Worm (Caenorhabditis elegans) whole organism, young adult: ENCODE results near the gene hecw-1.

Experiments
- B0019.2 ChIP-seq: fragments of 200-800 bp; sonication (Bioruptor generic); conservative IDR thresholded peaks from 2 replicates; pipeline ENCODE4 v1.3.6; 2022; ENCODE audit warnings: missing genetic modification reagents, missing genetic modification characterization, missing compliant biosample characterization
- B0336.3 ChIP-seq: fragments of 200-800 bp; sonication (Bioruptor generic); IDR thresholded peaks from 2 replicates; pipeline ENCODE4 v1.3.6; 2022; ENCODE audit warnings: missing genetic modification characterization, missing compliant biosample characterization
- C06A6.2 ChIP-seq: fragments of 200-800 bp; sonication (Bioruptor generic); conservative IDR thresholded peaks from 2 replicates; pipeline ENCODE4 v1.3.6; 2022; ENCODE audit warnings: missing genetic modification characterization, missing compliant biosample characterization
- F10E7.11 ChIP-seq: sonication (generic microtip); optimal IDR thresholded peaks from 2 replicates; lab custom pipeline; 2017; ENCODE audit warnings: mild to moderate bottlenecking, missing genetic modification characterization, moderate library complexity, missing compliant biosample characterization
- F22D6.2 ChIP-seq: sonication (generic microtip); optimal IDR thresholded peaks from 2 replicates; lab custom pipeline; 2016; ENCODE audit warnings: mild to moderate bottlenecking, missing genetic modification characterization, missing compliant biosample characterization
- F33H1.4 ChIP-seq: fragments of 200-800 bp; sonication (Bioruptor generic); IDR thresholded peaks from 2 replicates; pipeline ENCODE4 v1.3.6; 2022; ENCODE audit warnings: missing genetic modification reagents, missing genetic modification characterization, missing compliant biosample characterization
- Y53G8AR.9 ChIP-seq: fragments of 200-800 bp; sonication (Bioruptor generic); conservative IDR thresholded peaks from 2 replicates; pipeline ENCODE4 v1.3.6; 2022; ENCODE audit warnings: missing genetic modification reagents, missing genetic modification characterization, missing compliant biosample characterization
- Y79H2A.3 ChIP-seq: fragments of 200-800 bp; sonication (Bioruptor generic); conservative IDR thresholded peaks from 2 replicates; pipeline ENCODE4 v1.3.6; 2022; ENCODE audit warnings: missing genetic modification reagents, missing genetic modification characterization, missing compliant biosample characterization
- aptf-2 ChIP-seq: fragments of 200-800 bp; sonication (Bioruptor generic); conservative IDR thresholded peaks from 2 replicates; pipeline ENCODE4 v1.3.6; 2022; ENCODE audit warnings: missing genetic modification reagents, missing genetic modification characterization, missing compliant biosample characterization
- aptf-3 ChIP-seq: fragments of 200-800 bp; sonication (Bioruptor generic); IDR thresholded peaks from 2 replicates; pipeline ENCODE4 v1.3.6; 2022; ENCODE audit warnings: missing genetic modification characterization, missing compliant biosample characterization
- atf-7 ChIP-seq: sonication (generic microtip); optimal IDR thresholded peaks from 2 replicates; lab custom pipeline; 2017; ENCODE audit warnings: mild to moderate bottlenecking, missing genetic modification characterization, missing compliant biosample characterization
- ceh-100 ChIP-seq: fragments of 200-800 bp; sonication (Bioruptor generic); IDR thresholded peaks from 2 replicates; pipeline ENCODE4 v1.3.6; 2022; ENCODE audit warnings: missing genetic modification reagents, missing genetic modification characterization, missing compliant biosample characterization
- ceh-58 ChIP-seq: fragments of 200-800 bp; sonication (Bioruptor generic); IDR thresholded peaks from 2 replicates; pipeline ENCODE4 v1.3.6; 2022; ENCODE audit warnings: missing genetic modification characterization, missing compliant biosample characterization
- ceh-91 ChIP-seq: fragments of 200-800 bp; sonication (Bioruptor generic); IDR thresholded peaks from 2 replicates; pipeline ENCODE4 v1.3.6; 2022; ENCODE audit warnings: missing genetic modification reagents, missing genetic modification characterization, missing compliant biosample characterization
- dox-1 ChIP-seq: fragments of 200-800 bp; sonication (Bioruptor generic); IDR thresholded peaks from 2 replicates; pipeline ENCODE4 v1.3.6; 2022; ENCODE audit warnings: missing genetic modification reagents, missing genetic modification characterization, missing compliant biosample characterization
- efl-1 ChIP-seq: fragments of 150-350 bp; optimal IDR thresholded peaks from 2 replicates; lab custom pipeline; 2014; ENCODE audit warnings: missing biosample characterization, missing genetic modification reagents, missing genetic modification characterization
- egl-18 ChIP-seq: fragments of 200-800 bp; sonication (Bioruptor generic); IDR thresholded peaks from 2 replicates; pipeline ENCODE4 v1.3.6; 2022; ENCODE audit warnings: missing genetic modification reagents, missing genetic modification characterization, missing compliant biosample characterization
- egrh-3 ChIP-seq: fragments of 200-800 bp; sonication (Bioruptor generic); IDR thresholded peaks from 2 replicates; pipeline ENCODE4 v1.3.6; 2022; ENCODE audit warnings: missing genetic modification reagents, missing genetic modification characterization, missing compliant biosample characterization
- ets-4 ChIP-seq: fragments of 200-800 bp; sonication (Bioruptor generic); optimal IDR thresholded peaks from 2 replicates; lab custom pipeline; 2018; ENCODE audit warnings: mild to moderate bottlenecking, missing genetic modification characterization, missing compliant biosample characterization
- gei-17 ChIP-seq: fragments of 200-800 bp; sonication (Bioruptor generic); optimal IDR thresholded peaks from 2 replicates; lab custom pipeline; 2018; ENCODE audit warnings: mild to moderate bottlenecking, missing genetic modification characterization, missing compliant biosample characterization
- hmg-1.2 ChIP-seq: fragments of 200-800 bp; sonication (Bioruptor generic); IDR thresholded peaks from 2 replicates; pipeline ENCODE4 v1.3.6; 2022; ENCODE audit warnings: missing genetic modification reagents, missing genetic modification characterization, missing compliant biosample characterization
- hrde-1 ChIP-seq: sonication (generic microtip); optimal IDR thresholded peaks from 2 replicates; lab custom pipeline; 2016; ENCODE audit warnings: missing genetic modification characterization, mild to moderate bottlenecking, missing compliant biosample characterization, moderate library complexity, missing genotype, missing genetic modification reagents, borderline replicate concordance
- madf-3 ChIP-seq: fragments of 200-800 bp; sonication (Bioruptor generic); IDR thresholded peaks from 2 replicates; pipeline ENCODE4 v1.3.6; 2022; ENCODE audit warnings: missing genetic modification reagents, missing genetic modification characterization, missing compliant biosample characterization
- mel-28 ChIP-seq: sonication (generic microtip); optimal IDR thresholded peaks from 2 replicates; lab custom pipeline; 2016; ENCODE audit warnings: borderline replicate concordance, mild to moderate bottlenecking, missing genetic modification characterization, missing compliant biosample characterization
- nhr-179 ChIP-seq: sonication (generic microtip); optimal IDR thresholded peaks from 2 replicates; lab custom pipeline; 2016; ENCODE audit warnings: mild to moderate bottlenecking, missing genetic modification characterization, missing compliant biosample characterization
- nhr-27 ChIP-seq: fragments of 200-800 bp; sonication (Bioruptor generic); optimal IDR thresholded peaks from 2 replicates; lab custom pipeline; 2018; ENCODE audit warnings: mild to moderate bottlenecking, missing genetic modification characterization, moderate library complexity, missing compliant biosample characterization
- rcor-1 ChIP-seq: fragments of 200-800 bp; sonication (Bioruptor generic); IDR thresholded peaks from 2 replicates; pipeline ENCODE4 v1.3.6; 2022; ENCODE audit warnings: missing genetic modification reagents, missing genetic modification characterization, missing compliant biosample characterization
- rpc-1 ChIP-seq, 2 experiments: fragments of 150-350 bp in 1 of 2; sonication (generic microtip) in 1 of 2; optimal IDR thresholded peaks; 2 replicates each; lab custom pipeline; 2014 to 2018; ENCODE audit warnings: missing biosample characterization in 1 of 2, missing genetic modification characterization in 1 of 2, missing genetic modification reagents in 1 of 2, missing genotype in 1 of 2
- sdz-38 ChIP-seq: sonication (generic microtip); optimal IDR thresholded peaks from 2 replicates; lab custom pipeline; 2016; ENCODE audit warnings: missing genotype, missing genetic modification characterization, missing compliant biosample characterization
- sea-2 ChIP-seq: fragments of 200-800 bp; sonication (Bioruptor generic); IDR thresholded peaks from 2 replicates; pipeline ENCODE4 v1.3.6; 2022; ENCODE audit warnings: missing genetic modification characterization, missing compliant biosample characterization
- snpc-1.1 ChIP-seq: sonication (generic microtip); optimal IDR thresholded peaks from 2 replicates; lab custom pipeline; 2017; ENCODE audit warnings: missing genetic modification characterization, mild to moderate bottlenecking, missing compliant biosample characterization, antibody characterized with exemption, moderate library complexity, missing genotype, missing genetic modification reagents; ENCODE audit not compliant: insufficient read depth
- snpc-3.4 ChIP-seq: sonication (generic microtip); optimal IDR thresholded peaks from 2 replicates; lab custom pipeline; 2017; ENCODE audit warnings: missing genetic modification characterization, mild to moderate bottlenecking, missing compliant biosample characterization, antibody characterized with exemption, moderate library complexity, missing genotype, missing genetic modification reagents
- tbp1 ChIP-seq: fragments of 200-800 bp; sonication (Bioruptor generic); optimal IDR thresholded peaks from 2 replicates; lab custom pipeline; 2018; ENCODE audit warnings: mild to moderate bottlenecking, missing genetic modification characterization, missing compliant biosample characterization
- unc-130 ChIP-seq: sonication (generic microtip); optimal IDR thresholded peaks from 2 replicates; lab custom pipeline; 2016; ENCODE audit warnings: missing genetic modification reagents, missing genetic modification characterization, missing compliant biosample characterization
- zfh-2 ChIP-seq: fragments of 200-800 bp; sonication (Bioruptor generic); conservative IDR thresholded peaks from 2 replicates; pipeline ENCODE4 v1.3.6; 2022; ENCODE audit warnings: missing genetic modification reagents, missing genetic modification characterization, missing compliant biosample characterization

hecw-1 gene

ce11 chrIII:3351091-3351490 lies 38.7 kb downstream of the hecw-1 start:
- TF ChIP-seq ceh-91 (GFP tag; lab: Robert Waterston, UW) = no peak
- TF ChIP-seq ets-4 (GFP tag; lab: Kevin White, UChicago) = no peak
- no peak for TF ChIP-seq B0336.3 (GFP tag; lab: Robert Waterston, UW)

ce11 chrIII:3349061-3349460 lies 40.7 kb downstream of the hecw-1 start:
- TF ChIP-seq F33H1.4 (GFP tag; lab: Robert Waterston, UW) (no peak), sea-2 (GFP tag; lab: Robert Waterston, UW) (no peak), tbp1 (no peak), dox-1 (GFP tag; lab: Robert Waterston, UW) (no peak), snpc-3.4 (tag; lab: Kevin White, UChicago) (no peak), aptf-3 (GFP tag; lab: Robert Waterston, UW) (no peak), Y79H2A.3 (GFP tag; lab: Robert Waterston, UW) (no peak), madf-3 (GFP tag; lab: Robert Waterston, UW) (no peak)

ce11 chrIII:3346665-3347064 lies 43.1 kb downstream of the hecw-1 start:
- TF ChIP-seq ceh-100 (GFP tag; lab: Robert Waterston, UW) (no peak), rcor-1 (GFP tag; lab: Robert Waterston, UW) (peak; percentile 41; the same call in 1 of the 2 replicates)

- no peak for TF ChIP-seq Y53G8AR.9 (GFP tag; lab: Robert Waterston, UW)
- TF ChIP-seq zfh-2 (GFP tag; lab: Robert Waterston, UW) = no peak
- TF ChIP-seq nhr-179 (tag; lab: Kevin White, UChicago) = no peak
- no peak for TF ChIP-seq mel-28 (tag; lab: Kevin White, UChicago)
- TF ChIP-seq F10E7.11 (tag; lab: Kevin White, UChicago) = no peak
- no peak for TF ChIP-seq unc-130 (GFP tag; lab: Kevin White, UChicago)
- no peak for TF ChIP-seq hrde-1 (tag; lab: Kevin White, UChicago)
- no peak for TF ChIP-seq rpc-1 (optimal IDR thresholded peaks at IDR 0.05; lab: Kevin White, UChicago)
- TF ChIP-seq rpc-1 (tag; optimal IDR thresholded peaks at IDR 0.05; lab: Kevin White, UChicago) = no peak
- no peak for TF ChIP-seq gei-17 (GFP tag; lab: Kevin White, UChicago)
- no peak for TF ChIP-seq ceh-58 (GFP tag; lab: Robert Waterston, UW)
- no peak for TF ChIP-seq F33H1.4 (GFP tag; lab: Robert Waterston, UW)
- TF ChIP-seq efl-1 = no peak
Observed at ce11 chrIII:3345835-3346234, 43.9 kb downstream of the hecw-1 start.

- TF ChIP-seq F22D6.2 (tag; lab: Kevin White, UChicago) (no peak), nhr-27 (tag; lab: Kevin White, UChicago) (no peak), efl-1 (no peak), B0019.2 (GFP tag; lab: Robert Waterston, UW) (no peak), snpc-1.1 (tag; lab: Kevin White, UChicago) (no peak), C06A6.2 (GFP tag; lab: Robert Waterston, UW) (no peak), hmg-1.2 (no peak), sdz-38 (no peak), egrh-3 (no peak), aptf-2 (GFP tag; lab: Robert Waterston, UW) (no peak), egl-18 (GFP tag; lab: Robert Waterston, UW) (no peak), atf-7 (no peak)
- TF ChIP-seq, all 124 proteins: peak for 0
Observed at ce11 chrIII:3344573-3344972, 45.2 kb downstream of the hecw-1 start, which contains the start of gene gei-1. Gene gei-1, plus strand, starts transcription at chrIII:3344873.
